Worm (Caenorhabditis elegans): ENCODE measurements around the gene str-73.

DNA sequence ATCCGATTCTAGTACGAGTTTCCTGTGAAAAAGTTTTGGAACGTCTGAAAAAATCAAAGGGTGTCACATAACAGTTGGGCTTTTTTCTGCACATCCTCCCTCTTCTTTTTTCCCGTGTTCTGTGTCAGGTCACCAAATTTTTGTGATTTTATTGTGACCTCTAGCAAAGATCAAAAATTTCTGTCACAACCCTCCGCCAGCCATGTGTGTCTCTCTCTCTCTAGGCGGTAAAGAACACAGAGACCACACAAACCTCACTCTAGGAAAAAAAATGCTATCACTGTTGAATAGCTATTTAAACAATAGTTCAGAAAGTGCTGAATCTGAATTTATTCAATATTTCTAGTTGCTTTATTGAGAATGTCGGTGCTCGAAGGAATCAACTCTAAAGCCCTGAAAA lies 39.4 kb upstream of the str-73 start, which contains the start of gene gst-44:
- TF ChIP-seq med-1 (GFP tag; optimal IDR thresholded peaks at IDR 0.05; ENCODE audit: insufficient read depth) (no peak), ref-1 (GFP tag; conservative IDR thresholded peaks at IDR 0.05) (no peak), flt-1 (GFP tag; IDR thresholded peaks at IDR 0.05) (no peak), tab-1 (GFP tag; IDR thresholded peaks at IDR 0.05) (no peak), cog-1 (tag; optimal IDR thresholded peaks at IDR 0.05) (no peak), ztf-23 (GFP tag; IDR thresholded peaks at IDR 0.05) (no peak)

Measured in whole organism, midembryonic.